Worm (Caenorhabditis elegans): ENCODE measurements around the gene top-3.
A peak's percentile ranks its signal among the peaks of the same experiment; 100 is the strongest.

top-3 gene

DNA sequence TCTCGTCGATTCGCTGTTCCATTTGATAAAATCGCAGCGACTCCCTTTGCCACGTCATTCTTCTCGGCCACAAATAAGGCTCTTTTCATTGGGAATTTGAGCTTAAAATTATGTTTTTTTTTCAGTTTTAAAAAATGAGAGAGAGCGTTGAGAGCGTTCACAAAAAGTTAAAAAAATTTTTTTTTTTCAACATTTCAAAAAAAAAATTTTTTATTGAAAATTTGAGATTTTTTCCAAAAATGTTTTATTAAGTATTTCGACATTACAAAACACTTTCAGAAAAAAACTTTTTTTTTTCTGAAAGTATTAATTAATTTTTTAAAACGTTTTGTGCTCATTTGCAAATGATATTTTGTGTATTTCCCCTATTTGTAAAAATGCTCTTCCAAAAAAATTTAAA lies at the start of gene top-3:
TSS of gene top-3 (minus strand) at position 101 of the 400 bp plus-strand sequence.
- TF ChIP-seq F49E8.2 (tag; optimal IDR thresholded peaks at IDR 0.05; ENCODE audit: insufficient read depth) (no peak), hrde-1 (tag; optimal IDR thresholded peaks at IDR 0.05; ENCODE audit: borderline replicate concordance) (no peak), dpff-1 (tag; optimal IDR thresholded peaks at IDR 0.05) (no peak), lag-1 (GFP tag; IDR thresholded peaks at IDR 0.05) (no peak), hlh-12 (tag; optimal IDR thresholded peaks at IDR 0.05) (no peak), gei-17 (GFP tag; optimal IDR thresholded peaks at IDR 0.05) (no peak), ztf-25 (GFP tag; IDR thresholded peaks at IDR 0.05) (no peak), pbrm-1 (GFP tag; IDR thresholded peaks at IDR 0.05) (no peak), sptf-2 (GFP tag; optimal IDR thresholded peaks at IDR 0.05) (no peak), ceh-79 (tag; optimal IDR thresholded peaks at IDR 0.05) (no peak), dox-1 (GFP tag; IDR thresholded peaks at IDR 0.05) (no peak), B0035.1 (tag; optimal IDR thresholded peaks at IDR 0.05) (no peak), snpc-1.3 (tag; optimal IDR thresholded peaks at IDR 0.05; ENCODE audit: insufficient read depth) (no peak), ets-4 (GFP tag; optimal IDR thresholded peaks at IDR 0.05) (no peak), xnd-1 (tag; optimal IDR thresholded peaks at IDR 0.05) (no peak), attf-3 (GFP tag; conservative IDR thresholded peaks at IDR 0.05) (no peak), F23B12.7 (tag; optimal IDR thresholded peaks at IDR 0.05; ENCODE audit: insufficient read depth) (no peak), nfya-2 (GFP tag; IDR thresholded peaks at IDR 0.05) (no peak), unc-130 (GFP tag; optimal IDR thresholded peaks at IDR 0.05) (no peak), rcor-1 (GFP tag; IDR thresholded peaks at IDR 0.05) (no peak)

DNA sequence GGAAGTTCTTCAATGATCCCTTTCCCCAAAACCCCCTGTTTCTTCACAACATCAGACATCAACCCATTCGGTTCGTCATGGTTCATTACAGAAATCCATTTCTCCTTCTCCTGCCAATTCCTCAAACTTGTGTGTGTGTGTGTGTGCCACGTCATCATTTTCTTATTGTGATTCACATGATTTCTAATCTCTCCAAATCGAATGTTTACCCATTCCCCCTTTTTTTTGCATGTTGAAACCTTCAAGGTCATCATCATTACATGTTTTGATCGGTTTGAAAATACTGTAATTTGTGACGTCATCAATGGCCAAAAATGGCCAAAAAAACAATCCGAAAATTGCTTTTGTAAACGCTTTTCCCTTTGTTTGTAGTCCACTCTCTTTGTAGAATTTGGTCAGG lies 49.8 kb upstream of the top-3 start:
- TF ChIP-seq rec-8 (tag; optimal IDR thresholded peaks at IDR 0.05): no peak
- TF ChIP-seq K12H6.12 (tag; optimal IDR thresholded peaks at IDR 0.05): no peak
- no peak for TF ChIP-seq attf-6 (GFP tag; IDR thresholded peaks at IDR 0.05)
- no peak for TF ChIP-seq T07F8.4 (tag; optimal IDR thresholded peaks at IDR 0.05)
- no peak for TF ChIP-seq ztf-3 (GFP tag; optimal IDR thresholded peaks at IDR 0.05)

DNA sequence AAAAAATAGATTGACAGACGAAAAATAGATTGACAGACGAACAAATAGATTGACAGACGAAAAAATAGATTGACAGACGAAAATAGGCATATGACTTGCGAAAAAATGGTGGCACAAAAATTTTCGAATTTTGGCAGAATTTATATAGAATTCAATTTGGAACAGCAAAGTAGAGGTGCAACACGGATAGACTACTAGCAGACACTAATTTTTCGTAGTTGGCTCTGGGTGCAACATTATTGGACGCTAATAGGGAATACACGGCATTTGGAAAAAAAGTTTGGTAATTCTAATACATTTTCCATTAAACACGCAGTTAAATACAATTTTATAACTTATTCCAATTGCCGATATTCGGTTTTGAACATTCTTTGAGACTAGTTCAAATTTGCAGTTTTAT lies 49.3 kb upstream of the top-3 start:
- TF ChIP-seq Y53F4B.3 (GFP tag; IDR thresholded peaks at IDR 0.05) (peak; percentile 71; the same call in 1 of the 2 replicates), lin-26 (GFP tag; IDR thresholded peaks at IDR 0.05) (no peak), C06A6.2 (GFP tag; conservative IDR thresholded peaks at IDR 0.05) (no peak), hrde-1 (tag; optimal IDR thresholded peaks at IDR 0.05; ENCODE audit: borderline replicate concordance) (no peak), nhr-120 (GFP tag; IDR thresholded peaks at IDR 0.05) (no peak), F49E8.2 (tag; optimal IDR thresholded peaks at IDR 0.05; ENCODE audit: insufficient read depth) (no peak), gei-17 (GFP tag; optimal IDR thresholded peaks at IDR 0.05) (no peak), F55B11.4 (tag; optimal IDR thresholded peaks at IDR 0.05; ENCODE audit: borderline replicate concordance, insufficient read depth) (no peak)

DNA sequence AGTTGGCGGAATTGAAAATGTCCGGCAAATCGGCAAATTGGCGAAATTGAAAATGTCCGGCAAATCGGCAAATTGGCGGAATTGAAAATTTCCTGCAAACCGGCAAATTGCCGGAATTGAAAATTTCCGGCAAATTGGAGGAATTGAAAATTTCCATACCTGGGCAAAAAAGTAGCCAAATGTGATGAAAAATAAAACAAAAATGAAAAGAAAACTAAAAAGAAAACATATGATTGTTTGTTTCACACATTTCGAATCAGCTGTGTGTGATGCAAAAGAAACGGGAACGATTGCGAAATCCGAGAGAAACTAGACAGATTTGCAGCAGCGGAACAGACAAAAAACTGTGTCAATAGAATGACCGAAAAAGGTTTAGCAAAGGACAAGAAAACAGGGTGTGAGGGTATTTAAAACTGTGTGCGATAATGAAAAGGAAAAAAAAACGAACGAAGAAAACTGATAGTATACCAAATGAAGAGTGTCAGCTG lies 45.9 kb upstream of the top-3 start:
- TF ChIP-seq cebp-1 (GFP tag; IDR thresholded peaks at IDR 0.05): peak; percentile 93
- TF ChIP-seq cebp-1 (tag; optimal IDR thresholded peaks at IDR 0.05): peak; percentile 91
- TF ChIP-seq nhr-80 (tag; optimal IDR thresholded peaks at IDR 0.05): peak; percentile 8

Measured in whole organism, young adult.